Worm (Caenorhabditis elegans): ENCODE data around the gene Y50D7A.13.

- no peak for TF ChIP-seq lin-11 (tag; optimal IDR thresholded peaks at IDR 0.05)
- no peak for TF ChIP-seq ref-2 (tag; optimal IDR thresholded peaks at IDR 0.05)
- no peak for TF ChIP-seq pag-3 (tag; optimal IDR thresholded peaks at IDR 0.05; ENCODE audit: borderline replicate concordance)
Measured at ce11 chrIII:343141-343345, 48.6 kb upstream of the Y50D7A.13 start, which contains the start of gene Y50D7A.8.

All from whole organism, late embryonic.